Worm (Caenorhabditis elegans) whole organism, L2 larva: Measurements from ENCODE around the gene C50E3.15.

ENCODE experiments used
- aly-2 ChIP-seq: fragments of 150-350 bp; optimal IDR thresholded peaks from 2 replicates; lab custom pipeline; 2014; ENCODE audit warnings: missing biosample characterization, missing genetic modification characterization
- ama-1 ChIP-seq: fragments of 150-350 bp; optimal IDR thresholded peaks from 2 replicates; lab custom pipeline; 2018; ENCODE audit warnings: inconsistent platforms
- blmp-1 ChIP-seq: sonication (generic microtip); optimal IDR thresholded peaks from 2 replicates; lab custom pipeline; 2017; ENCODE audit warnings: missing genetic modification characterization, mild to moderate bottlenecking, missing compliant biosample characterization, antibody characterized with exemption, moderate library complexity; ENCODE audit not compliant: insufficient read depth
- elt-3 ChIP-seq: sonication (generic microtip); optimal IDR thresholded peaks from 2 replicates; lab custom pipeline; 2017; ENCODE audit warnings: missing biosample characterization, missing genetic modification characterization
- lsy-2 ChIP-seq, 2 experiments: fragments of 150-350 bp in 1 of 2; sonication (generic microtip) in 1 of 2; optimal IDR thresholded peaks; 2 replicates each; lab custom pipeline; 2014 to 2017; ENCODE audit warnings: missing biosample characterization in 2 of 2, missing genetic modification characterization in 2 of 2
- nhr-11 ChIP-seq: fragments of 150-350 bp; optimal IDR thresholded peaks from 2 replicates; lab custom pipeline; 2014; ENCODE audit warnings: missing biosample characterization, missing genetic modification characterization
- nhr-12 ChIP-seq: fragments of 150-350 bp; optimal IDR thresholded peaks from 2 replicates; lab custom pipeline; 2014; ENCODE audit warnings: missing biosample characterization, missing genetic modification characterization
- nhr-129 ChIP-seq: fragments of 150-350 bp; optimal IDR thresholded peaks from 2 replicates; lab custom pipeline; 2014; ENCODE audit warnings: missing biosample characterization, missing genetic modification characterization
- snpc-4 ChIP-seq: fragments of 150-350 bp; optimal IDR thresholded peaks from 2 replicates; lab custom pipeline; 2014; ENCODE audit warnings: missing biosample characterization, missing genetic modification characterization
- unc-39 ChIP-seq: fragments of 150-350 bp; optimal IDR thresholded peaks from 2 replicates; lab custom pipeline; 2014; ENCODE audit warnings: missing biosample characterization, missing genetic modification characterization

- no peak for TF ChIP-seq elt-3 (tag; lab: Kevin White, UChicago)
- no peak for TF ChIP-seq blmp-1
- TF ChIP-seq snpc-4 = no peak
- no peak for TF ChIP-seq ama-1 (lab: Kevin White, UChicago)
- TF ChIP-seq nhr-12 (tag; lab: Kevin White, UChicago) = no peak
- TF ChIP-seq unc-39 (tag; lab: Kevin White, UChicago) = no peak
- no peak for TF ChIP-seq aly-2
- no peak for TF ChIP-seq nhr-129
- TF ChIP-seq nhr-11 (tag; lab: Kevin White, UChicago) = no peak
- TF ChIP-seq lsy-2 (tag; optimal IDR thresholded peaks at IDR 0.05; lab: Kevin White, UChicago) = no peak
These were observed 8.4 kb upstream of the C50E3.15 start, which contains the start of the genes folt-3 and clec-214 for ce11 chrV:7609698-7610420.
